Worm (Caenorhabditis elegans) whole organism, early embryonic: ENCODE measurements around the gene clec-62.

Source experiments
- ama-1 ChIP-seq: fragments of 150-350 bp; optimal IDR thresholded peaks from 2 replicates; lab custom pipeline; 2014
- ceh-13 ChIP-seq: fragments of 200-800 bp; sonication (Bioruptor generic); optimal IDR thresholded peaks from 2 replicates; lab custom pipeline; 2018; ENCODE audit warnings: mild to moderate bottlenecking, missing genetic modification characterization, missing compliant biosample characterization
- ets-7 ChIP-seq: sonication (generic microtip); optimal IDR thresholded peaks from 2 replicates; lab custom pipeline; 2016; ENCODE audit warnings: missing genotype, missing genetic modification characterization, missing compliant biosample characterization

DNA sequence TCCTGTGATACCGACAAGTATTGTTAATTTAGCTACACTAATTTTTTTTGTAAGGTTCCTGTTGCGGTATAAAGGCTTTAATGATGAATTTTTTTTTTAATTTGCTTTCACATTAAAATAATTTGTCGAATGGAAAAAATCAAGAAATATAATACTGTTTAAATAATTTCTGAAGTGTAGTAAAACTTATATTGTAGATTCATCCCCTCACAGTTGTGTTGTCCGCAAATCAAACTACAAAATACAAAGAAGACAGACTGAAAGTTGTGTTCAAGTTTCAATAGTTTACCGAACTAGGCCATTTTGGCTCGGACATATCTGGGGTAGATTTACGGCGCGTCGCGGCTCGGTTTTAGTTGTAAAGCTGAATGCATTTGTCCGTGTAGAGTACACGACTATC is 2.4 kb upstream of the clec-62 start:
- TF ChIP-seq ama-1 (lab: Kevin White, UChicago): no peak
- TF ChIP-seq ets-7 (tag; lab: Kevin White, UChicago): no peak
- no peak for TF ChIP-seq ceh-13
